Worm (Caenorhabditis elegans): ENCODE data around the gene C14A6.5.

Gene C14A6.5

DNA sequence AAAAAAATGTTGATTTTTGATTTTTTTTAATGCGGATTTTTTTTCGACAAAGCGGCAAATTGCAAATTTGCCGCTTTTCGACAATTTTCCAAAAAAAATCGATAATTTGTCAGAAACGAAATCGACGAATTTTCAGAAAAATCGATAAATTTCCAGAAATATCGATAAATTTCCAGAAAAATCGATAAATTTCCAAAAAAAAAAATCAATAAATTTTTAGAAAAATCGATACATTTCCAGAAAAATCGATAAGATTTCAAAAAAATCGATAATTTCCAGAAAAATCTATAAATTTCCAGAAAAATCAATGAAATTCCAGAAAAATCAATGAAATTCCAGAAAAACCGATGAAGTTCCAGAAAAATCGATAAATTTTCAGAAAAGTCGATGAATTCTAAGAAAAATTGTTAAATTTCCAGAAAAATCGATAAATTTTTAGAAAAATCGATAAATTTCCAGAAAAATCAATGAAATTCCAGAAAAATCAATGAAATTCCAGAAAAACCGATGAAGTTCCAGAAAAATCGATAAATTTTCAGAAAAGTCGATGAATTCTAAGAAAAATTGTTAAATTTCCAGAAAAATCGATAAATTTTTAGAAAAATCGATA is 34.9 kb downstream of the C14A6.5 start:
- peak; percentile 55 for TF ChIP-seq ceh-48 (tag; optimal IDR thresholded peaks at IDR 0.05)

- TF ChIP-seq ceh-2 (tag; optimal IDR thresholded peaks at IDR 0.05) (no peak), ceh-19 (GFP tag; optimal IDR thresholded peaks at IDR 0.05) (no peak), rnt-1 (tag; optimal IDR thresholded peaks at IDR 0.05) (no peak), unc-55 (GFP tag; optimal IDR thresholded peaks at IDR 0.05) (no peak), zip-5 (tag; optimal IDR thresholded peaks at IDR 0.05) (no peak), ceh-34 (tag; optimal IDR thresholded peaks at IDR 0.05) (no peak), elt-4 (tag; optimal IDR thresholded peaks at IDR 0.05) (no peak)
Measured at ce11 chrV:18128545-18128944, 36.1 kb downstream of the C14A6.5 start.

DNA sequence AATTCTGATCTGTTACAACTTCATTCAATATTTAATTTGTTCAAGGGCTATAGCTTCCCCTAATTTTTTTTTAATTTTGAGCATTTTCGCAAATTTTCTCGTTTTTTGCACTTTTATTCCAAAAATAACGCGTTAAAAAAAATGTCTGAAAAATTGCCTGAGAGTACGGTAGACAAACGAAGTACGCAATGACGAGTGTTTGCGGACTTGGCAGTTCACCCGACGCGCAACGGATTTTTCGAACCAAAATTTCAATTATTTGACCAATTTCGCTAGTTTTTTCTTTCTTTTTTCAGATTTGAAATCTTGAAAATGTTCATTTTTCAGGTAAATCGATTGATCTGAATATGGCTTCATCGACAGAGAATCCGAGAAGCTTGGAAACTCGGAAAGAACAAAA is 37.5 kb downstream of the C14A6.5 start, which contains the start of gene fbxa-211:
fbxa-211 (plus strand) TSS at position 328 of the 400 bp plus-strand sequence.
- TF ChIP-seq sdc-2 (tag; optimal IDR thresholded peaks at IDR 0.05), result no peak
- no peak for TF ChIP-seq tbx-7 (tag; optimal IDR thresholded peaks at IDR 0.05)
- no peak for TF ChIP-seq ttx-3 (tag; optimal IDR thresholded peaks at IDR 0.05)
- no peak for TF ChIP-seq nhr-232 (tag; optimal IDR thresholded peaks at IDR 0.05)
- TF ChIP-seq fkh-10 (GFP tag; optimal IDR thresholded peaks at IDR 0.05), result no peak
- TF ChIP-seq fax-1 (tag; optimal IDR thresholded peaks at IDR 0.05), result no peak
- no peak for TF ChIP-seq ceh-14 (tag; optimal IDR thresholded peaks at IDR 0.05)

DNA sequence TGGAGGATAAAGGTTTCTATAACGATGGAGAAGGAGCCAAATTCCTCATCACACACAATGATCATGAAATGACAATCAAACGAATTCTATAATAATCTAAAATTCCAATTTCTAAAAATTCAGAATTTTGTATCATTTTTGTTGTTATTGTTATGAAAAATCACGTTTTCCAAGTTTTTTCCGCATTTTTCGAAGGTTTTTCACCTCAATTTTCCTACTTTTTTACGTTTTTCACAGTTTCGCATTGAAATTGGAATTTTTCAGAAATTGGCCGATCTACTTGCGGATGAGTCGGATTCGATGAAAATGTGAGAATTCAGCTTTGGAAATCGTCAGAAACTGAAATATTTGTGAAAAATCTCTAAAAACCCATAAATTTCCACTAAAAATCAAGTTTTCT is 39.6 kb downstream of the C14A6.5 start, which contains the start of gene fbxa-210:
fbxa-210 (plus strand) TSS at position 301 of the 400 bp plus-strand sequence.
- TF ChIP-seq tbx-2 (tag; optimal IDR thresholded peaks at IDR 0.05), result no peak

ce11 chrV:18123639-18124038 is 41.0 kb downstream of the C14A6.5 start, which contains the start of gene fbxa-107:
Gene fbxa-107, plus strand, starts transcription at chrV:18123939.
- TF ChIP-seq ceh-45 (GFP tag; IDR thresholded peaks at IDR 0.05), result no peak
- TF ChIP-seq ceh-31 (tag; optimal IDR thresholded peaks at IDR 0.05), result no peak
